Worm (Caenorhabditis elegans) whole organism, early embryonic: ENCODE measurements around the gene Y32B12A.5.

Experiments used
- F13C5.2 ChIP-seq: sonication (generic microtip); optimal IDR thresholded peaks from 2 replicates; lab custom pipeline; 2017; ENCODE audit warnings: mild to moderate bottlenecking, missing genetic modification characterization, inconsistent platforms, missing compliant biosample characterization
- ama-1 ChIP-seq: fragments of 150-350 bp; optimal IDR thresholded peaks from 2 replicates; lab custom pipeline; 2014
- ceh-36 ChIP-seq: sonication (generic microtip); optimal IDR thresholded peaks from 2 replicates; lab custom pipeline; 2016; ENCODE audit warnings: missing genetic modification characterization, inconsistent platforms, missing compliant biosample characterization
- flt-1 ChIP-seq: fragments of 200-800 bp; sonication (Bioruptor generic); IDR thresholded peaks from 2 replicates; pipeline ENCODE4 v1.3.6; 2022; ENCODE audit warnings: missing genetic modification characterization, missing compliant biosample characterization
- pes-1 ChIP-seq: fragments of 200-800 bp; sonication (Bioruptor generic); IDR thresholded peaks from 2 replicates; pipeline ENCODE4 v1.3.6; 2022; ENCODE audit warnings: missing genetic modification reagents, missing genetic modification characterization, missing compliant biosample characterization
- tbx-11 ChIP-seq: fragments of 200-800 bp; sonication (Bioruptor generic); IDR thresholded peaks from 2 replicates; pipeline ENCODE4 v1.3.6; 2022; ENCODE audit warnings: missing genetic modification characterization, missing compliant biosample characterization

DNA sequence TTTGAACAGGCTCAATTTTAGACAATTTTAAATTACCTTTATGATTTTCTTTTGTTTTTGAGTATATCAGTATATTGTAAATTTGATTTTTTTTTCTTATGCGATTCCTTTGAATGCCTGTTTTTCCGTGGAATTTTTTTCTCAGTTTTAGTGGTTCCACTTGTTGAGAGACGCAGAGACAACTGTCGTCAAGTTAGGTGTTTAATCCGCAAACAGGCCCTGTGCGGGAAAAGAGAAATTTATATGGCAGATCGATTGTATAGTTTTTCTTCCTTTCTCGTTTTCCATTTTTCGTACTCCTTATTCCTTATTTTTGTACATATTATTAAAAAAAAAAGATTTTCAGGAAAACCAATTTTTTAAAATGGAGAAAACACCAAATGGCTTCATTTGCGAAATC lies 11.6 kb upstream of the Y32B12A.5 start, which contains the start of gene F36D3.1:
- TF ChIP-seq ama-1 (lab: Kevin White, UChicago) (no peak), tbx-11 (GFP tag; lab: Robert Waterston, UW) (no peak), F13C5.2 (tag; lab: Kevin White, UChicago) (no peak), flt-1 (GFP tag; lab: Robert Waterston, UW) (no peak), pes-1 (no peak), ceh-36 (tag; lab: Kevin White, UChicago) (no peak)
